Fruit fly (Drosophila melanogaster): ENCODE results near the gene mth.

DNA sequence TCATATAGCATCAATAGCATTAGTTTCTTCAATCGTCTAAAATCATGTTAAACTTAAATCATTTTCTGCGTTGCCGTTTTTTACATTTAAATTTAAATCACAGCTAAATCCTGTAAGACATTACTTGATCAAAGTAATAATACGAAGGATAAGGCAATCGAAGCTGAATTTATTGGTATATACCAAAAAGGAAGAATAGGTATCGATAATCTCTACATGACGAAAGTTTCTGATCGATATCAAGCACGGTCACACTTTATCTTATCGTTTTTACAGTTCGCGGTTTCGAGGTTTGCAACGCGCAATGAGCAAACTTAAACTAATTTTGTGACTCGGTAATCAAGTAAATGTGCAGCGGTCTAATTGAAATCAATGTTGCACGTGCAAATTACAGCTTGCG, 18.9 kb downstream of the mth start, which contains the start of the genes Atac3 and Ptpmeg:
- TF ChIP-seq CG4424 (GFP tag; optimal IDR thresholded peaks at IDR 0.05) (no peak), odd (GFP tag; optimal IDR thresholded peaks at IDR 0.05) (no peak), CG14441 (GFP tag; IDR thresholded peaks at IDR 0.05) (no peak), org-1 (GFP tag; optimal IDR thresholded peaks at IDR 0.05) (no peak), pan (optimal IDR thresholded peaks at IDR 0.05) (no peak), pan (GFP tag; optimal IDR thresholded peaks at IDR 0.05 in 1 of 2, IDR thresholded peaks at IDR 0.05 in 1 of 2) (no peak), Nf-YB (GFP tag; optimal IDR thresholded peaks at IDR 0.05) (no peak), emc (GFP tag; optimal IDR thresholded peaks at IDR 0.05) (no peak), CG17829 (tag; optimal IDR thresholded peaks at IDR 0.05) (peak; percentile 30), sens (GFP tag) (no peak), CG2120 (GFP tag; optimal IDR thresholded peaks at IDR 0.05) (no peak), unc-4 (GFP tag; IDR thresholded peaks at IDR 0.05; ENCODE audit: partially characterized antibody) (peak; percentile 73), CG7928 (GFP tag; optimal IDR thresholded peaks at IDR 0.05) (no peak), wek (GFP tag; optimal IDR thresholded peaks at IDR 0.05) (no peak), CG1024 (GFP tag; IDR thresholded peaks at IDR 0.05) (no peak)
